Fruit fly (Drosophila melanogaster) S2 (cell line): ENCODE data around the gene kek2.

ENCODE experiments used
- CG8478 ChIP-seq: fragments of >200 bp; optimal IDR thresholded peaks from 2 replicates; lab custom pipeline; 2018
- CTCF ChIP-seq, 2 experiments: fragments of >200 bp; optimal IDR thresholded peaks; 2 replicates each; lab custom pipeline; 2018

dm6 chr2L:11581617-11582254, at the start of gene kek2:
- TF ChIP-seq CG8478 (lab: Kevin White, UChicago) (no peak), CTCF (optimal IDR thresholded peaks at IDR 0.05; lab: Kevin White, UChicago) (no peak)
